Worm (Caenorhabditis elegans): ENCODE data around the gene msp-65.

The msp-65 gene

ce11 chrIV:5326144-5326543 is 9.8 kb downstream of the msp-65 start, which contains the start of gene Y4C6B.4:
TSS of gene Y4C6B.4 (plus strand) at chrIV:5326444.
- TF ChIP-seq lin-38 (GFP tag; IDR thresholded peaks at IDR 0.05) (no peak), nhr-11 (tag; optimal IDR thresholded peaks at IDR 0.05) (no peak), ces-1 (GFP tag; optimal IDR thresholded peaks at IDR 0.05) (no peak), skn-1 (tag; optimal IDR thresholded peaks at IDR 0.05) (no peak), F10B5.3 (tag; optimal IDR thresholded peaks at IDR 0.05) (no peak), lin-29 (GFP tag; IDR thresholded peaks at IDR 0.05) (no peak), hlh-11 (tag; optimal IDR thresholded peaks at IDR 0.05) (no peak)

ce11 chrIV:5332178-5332577 is 15.9 kb downstream of the msp-65 start, which contains the start of gene Y4C6B.3:
TSS of gene Y4C6B.3 (plus strand) at chrIV:5332478.
- no peak for TF ChIP-seq saeg-2 (GFP tag; IDR thresholded peaks at IDR 0.05)

ce11 chrIV:5333484-5333883 is 17.2 kb downstream of the msp-65 start:
- TF ChIP-seq hlh-30 (tag; optimal IDR thresholded peaks at IDR 0.05; ENCODE audit: insufficient read depth) (peak; percentile 45), nhr-28 (tag; optimal IDR thresholded peaks at IDR 0.05) (peak; percentile 13), egl-43 (GFP tag; IDR thresholded peaks at IDR 0.05) (no peak), ceh-20 (GFP tag; IDR thresholded peaks at IDR 0.05) (peak; percentile 31; the same call in 1 of the 2 replicates), mdl-1 (tag; optimal IDR thresholded peaks at IDR 0.05) (peak in 1 of 2 experiments; percentile 38)

- TF ChIP-seq dpl-1 (GFP tag; optimal IDR thresholded peaks at IDR 0.05) (peak; percentile 4), ceh-44 (GFP tag; IDR thresholded peaks at IDR 0.05) (peak; percentile 73), T20F7.1 (GFP tag; optimal IDR thresholded peaks at IDR 0.05) (no peak), lin-39 (tag; optimal IDR thresholded peaks at IDR 0.05) (no peak), nhr-25 (tag; optimal IDR thresholded peaks at IDR 0.05; ENCODE audit: borderline replicate concordance, insufficient read depth) (no peak), pha-4 (GFP tag; IDR thresholded peaks at IDR 0.05) (peak; percentile 75; the same call in 1 of the 2 replicates), pha-4 (tag; optimal IDR thresholded peaks at IDR 0.05) (no peak), dve-1 (tag; optimal IDR thresholded peaks at IDR 0.05; ENCODE audit: insufficient read depth) (peak; percentile 61), mep-1 (tag; optimal IDR thresholded peaks at IDR 0.05) (peak; percentile 62), Y5F2A.4 (GFP tag; optimal IDR thresholded peaks at IDR 0.05) (peak; percentile 23), T26A8.4 (GFP tag; IDR thresholded peaks at IDR 0.05) (peak; percentile 70; the same call in 1 of the 2 replicates), unc-130 (GFP tag; optimal IDR thresholded peaks at IDR 0.05) (no peak), attf-4 (tag; optimal IDR thresholded peaks at IDR 0.05) (no peak), arid-1 (GFP tag; conservative IDR thresholded peaks at IDR 0.05) (peak; percentile 63; the same call in 1 of the 2 replicates), F37D6.2 (tag; optimal IDR thresholded peaks at IDR 0.05) (peak; percentile 19), madf-5 (GFP tag; IDR thresholded peaks at IDR 0.05) (no peak), ZK337.2 (GFP tag; IDR thresholded peaks at IDR 0.05) (peak; percentile 71), lsy-2 (tag; optimal IDR thresholded peaks at IDR 0.05) (peak in 1 of 2 experiments; percentile 66), nhr-48 (tag; optimal IDR thresholded peaks at IDR 0.05) (peak; percentile 4), rbr-2 (tag; optimal IDR thresholded peaks at IDR 0.05) (peak; percentile 65), daf-19 (GFP tag; conservative IDR thresholded peaks at IDR 0.05) (no peak), jun-1 (tag; optimal IDR thresholded peaks at IDR 0.05) (no peak), hlh-30 (tag; optimal IDR thresholded peaks at IDR 0.05; ENCODE audit: insufficient read depth) (peak; percentile 47), lim-7 (GFP tag; IDR thresholded peaks at IDR 0.05) (no peak), mxl-2 (GFP tag; conservative IDR thresholded peaks at IDR 0.05) (no peak), nhr-111 (GFP tag; optimal IDR thresholded peaks at IDR 0.05) (peak; percentile 64), dmd-6 (GFP tag; IDR thresholded peaks at IDR 0.05) (peak; percentile 58), zag-1 (tag; optimal IDR thresholded peaks at IDR 0.05) (no peak), gei-8 (GFP tag; optimal IDR thresholded peaks at IDR 0.05) (peak; percentile 24), saeg-2 (GFP tag; IDR thresholded peaks at IDR 0.05) (no peak), Y48G9A.11 (GFP tag; IDR thresholded peaks at IDR 0.05) (no peak), F26F4.8 (GFP tag; conservative IDR thresholded peaks at IDR 0.05) (no peak), duxl-1 (tag; optimal IDR thresholded peaks at IDR 0.05; ENCODE audit: poor library complexity) (peak; percentile 25), hmg-1.1 (GFP tag; IDR thresholded peaks at IDR 0.05) (peak; percentile 83)
Measured at ce11 chrIV:5334518-5334917, 18.2 kb downstream of the msp-65 start.

Data from whole organism, L4 larva.